Worm (Caenorhabditis elegans) whole organism, L1 larva: ENCODE measurements around the gene lpl-1.
A peak's percentile ranks its signal among the peaks of the same experiment; 100 is the strongest.

Source experiments
- C16A3.4 ChIP-seq: fragments of 150-350 bp; optimal IDR thresholded peaks from 2 replicates; lab custom pipeline; 2014; ENCODE audit warnings: missing biosample characterization, missing genetic modification characterization
- C34B4.2 ChIP-seq: sonication (generic microtip); optimal IDR thresholded peaks from 2 replicates; lab custom pipeline; 2017; ENCODE audit warnings: mild to moderate bottlenecking, missing genetic modification characterization, missing compliant biosample characterization
- F16B12.6 ChIP-seq: fragments of 150-350 bp; optimal IDR thresholded peaks from 2 replicates; lab custom pipeline; 2014; ENCODE audit warnings: missing biosample characterization, missing genetic modification characterization
- Y116A8C.19 ChIP-seq: sonication (generic microtip); optimal IDR thresholded peaks from 2 replicates; lab custom pipeline; 2016; ENCODE audit warnings: missing compliant biosample characterization, missing genetic modification characterization, borderline replicate concordance
- alr-1 ChIP-seq: fragments of 200-800 bp; sonication (Bioruptor generic); optimal IDR thresholded peaks from 2 replicates; lab custom pipeline; 2018; ENCODE audit warnings: borderline replicate concordance, mild to moderate bottlenecking, missing genetic modification characterization, missing compliant biosample characterization
- ama-1 ChIP-seq: fragments of 150-350 bp; optimal IDR thresholded peaks from 2 replicates; lab custom pipeline; 2014
- ceh-63 ChIP-seq: fragments of 200-800 bp; sonication (Bioruptor generic); optimal IDR thresholded peaks from 2 replicates; lab custom pipeline; 2018; ENCODE audit warnings: mild to moderate bottlenecking, missing genetic modification characterization, missing compliant biosample characterization
- ceh-8 ChIP-seq: fragments of 200-800 bp; sonication (Bioruptor generic); optimal IDR thresholded peaks from 2 replicates; lab custom pipeline; 2018; ENCODE audit warnings: mild to moderate bottlenecking, missing genetic modification characterization, moderate library complexity, missing compliant biosample characterization
- ceh-82 ChIP-seq, 3 experiments: fragments of 150-350 bp in 1 of 3; sonication (generic microtip) in 2 of 3; optimal IDR thresholded peaks; 2 replicates each; lab custom pipeline; 2014 to 2017; ENCODE audit warnings: missing biosample characterization in 3 of 3, missing genetic modification characterization in 3 of 3
- ceh-88 ChIP-seq: fragments of 200-800 bp; sonication (Bioruptor generic); IDR thresholded peaks from 2 replicates; pipeline ENCODE4 v1.3.6; 2022; ENCODE audit warnings: missing genetic modification characterization, missing compliant biosample characterization
- ceh-90 ChIP-seq: sonication (generic microtip); optimal IDR thresholded peaks from 2 replicates; lab custom pipeline; 2016; ENCODE audit warnings: missing genetic modification characterization, missing compliant biosample characterization
- dsc-1 ChIP-seq: sonication (generic microtip); optimal IDR thresholded peaks from 2 replicates; lab custom pipeline; 2016; ENCODE audit warnings: mild to moderate bottlenecking, missing genetic modification characterization, missing compliant biosample characterization
- efl-1 ChIP-seq, 4 experiments: fragments of 150-350 bp; optimal IDR thresholded peaks in 3 of 4; peaks in 1 of 4; 1 replicate in 1 of 4; 2 replicates in 3 of 4; lab custom pipeline; 2014; ENCODE audit warnings: missing biosample characterization in 2 of 4, missing genetic modification characterization in 2 of 4, missing genetic modification reagents in 2 of 4
- egl-13 ChIP-seq: sonication (generic microtip); optimal IDR thresholded peaks from 2 replicates; lab custom pipeline; 2016; ENCODE audit warnings: missing genotype, missing genetic modification reagents, missing genetic modification characterization, missing compliant biosample characterization
- egl-27 ChIP-seq, 2 experiments: fragments of 150-350 bp in 1 of 2; sonication (generic microtip); optimal IDR thresholded peaks; 3 replicates each; lab custom pipeline; 2017 to 2018; ENCODE audit warnings: missing biosample characterization in 2 of 2, missing genetic modification characterization in 2 of 2, missing genetic modification reagents in 2 of 2
- ets-5 ChIP-seq: fragments of 200-800 bp; sonication (Bioruptor generic); IDR thresholded peaks from 2 replicates; pipeline ENCODE4 v1.3.6; 2022; ENCODE audit warnings: missing genetic modification characterization, missing compliant biosample characterization
- fkh-10 ChIP-seq: sonication (generic microtip); optimal IDR thresholded peaks from 2 replicates; lab custom pipeline; 2017; ENCODE audit warnings: missing biosample characterization, missing genetic modification reagents, missing genetic modification characterization
- fkh-4 ChIP-seq: sonication (generic microtip); optimal IDR thresholded peaks from 2 replicates; lab custom pipeline; 2016; ENCODE audit warnings: missing compliant biosample characterization, missing genetic modification characterization, borderline replicate concordance
- fkh-8 ChIP-seq: sonication (generic microtip); optimal IDR thresholded peaks from 2 replicates; lab custom pipeline; 2016; ENCODE audit warnings: mild to moderate bottlenecking, missing genetic modification characterization, missing compliant biosample characterization
- fos-1 ChIP-seq: fragments of 150-350 bp; optimal IDR thresholded peaks from 2 replicates; lab custom pipeline; 2014; ENCODE audit warnings: missing biosample characterization, missing genetic modification characterization
- grh-1 ChIP-seq: fragments of 200-800 bp; sonication (Bioruptor generic); IDR thresholded peaks from 2 replicates; pipeline ENCODE4 v1.3.6; 2022; ENCODE audit warnings: missing genetic modification reagents, missing genetic modification characterization, missing compliant biosample characterization
- hlh-4 ChIP-seq: sonication (generic microtip); optimal IDR thresholded peaks from 2 replicates; lab custom pipeline; 2016; ENCODE audit warnings: mild to moderate bottlenecking, missing genetic modification characterization, missing compliant biosample characterization
- hpl-2 ChIP-seq: fragments of 150-350 bp; optimal IDR thresholded peaks from 2 replicates; lab custom pipeline; 2014; ENCODE audit warnings: missing biosample characterization, missing genetic modification reagents, missing genetic modification characterization
- isw-1 ChIP-seq: fragments of 200-800 bp; sonication (Bioruptor generic); IDR thresholded peaks from 2 replicates; pipeline ENCODE4 v1.3.6; 2022; ENCODE audit warnings: missing genetic modification characterization, missing compliant biosample characterization
- jun-1 ChIP-seq: fragments of 150-350 bp; optimal IDR thresholded peaks from 2 replicates; lab custom pipeline; 2014; ENCODE audit warnings: missing biosample characterization, missing genetic modification reagents, missing genetic modification characterization
- lir-3 ChIP-seq: sonication (generic microtip); optimal IDR thresholded peaks from 2 replicates; lab custom pipeline; 2016; ENCODE audit warnings: mild to moderate bottlenecking, missing genetic modification characterization, moderate library complexity, missing compliant biosample characterization; ENCODE audit not compliant: poor library complexity
- mab-9 ChIP-seq: fragments of 200-800 bp; sonication (Bioruptor generic); IDR thresholded peaks from 2 replicates; pipeline ENCODE4 v1.3.6; 2022; ENCODE audit warnings: missing genetic modification reagents, missing genetic modification characterization, missing compliant biosample characterization
- mdl-1 ChIP-seq, 2 experiments: fragments of 150-350 bp; optimal IDR thresholded peaks; 2 replicates each; lab custom pipeline; 2014 to 2017; ENCODE audit warnings: missing biosample characterization in 2 of 2, missing genetic modification characterization in 2 of 2, inconsistent platforms in 1 of 2
- mef-2 ChIP-seq: fragments of 150-350 bp; optimal IDR thresholded peaks from 2 replicates; lab custom pipeline; 2014; ENCODE audit warnings: missing biosample characterization, missing genetic modification characterization
- mep-1 ChIP-seq: fragments of 150-350 bp; optimal IDR thresholded peaks from 2 replicates; lab custom pipeline; 2014; ENCODE audit warnings: missing biosample characterization, missing genetic modification characterization
- nhr-11 ChIP-seq: fragments of 150-350 bp; optimal IDR thresholded peaks from 2 replicates; lab custom pipeline; 2014; ENCODE audit warnings: missing biosample characterization, missing genetic modification characterization
- nhr-12 ChIP-seq: sonication (generic microtip); optimal IDR thresholded peaks from 2 replicates; lab custom pipeline; 2017; ENCODE audit warnings: missing biosample characterization, missing genetic modification characterization
- nhr-19 ChIP-seq: fragments of 200-800 bp; sonication (Bioruptor generic); conservative IDR thresholded peaks from 2 replicates; pipeline ENCODE4 v1.3.6; 2022; ENCODE audit warnings: missing genetic modification characterization, missing compliant biosample characterization
- nhr-28 ChIP-seq: fragments of 150-350 bp; optimal IDR thresholded peaks from 2 replicates; lab custom pipeline; 2014; ENCODE audit warnings: missing biosample characterization, missing genetic modification characterization
- nhr-71 ChIP-seq: sonication (generic microtip); optimal IDR thresholded peaks from 2 replicates; lab custom pipeline; 2016; ENCODE audit warnings: mild to moderate bottlenecking, missing genetic modification characterization, moderate library complexity, missing compliant biosample characterization
- nhr-76 ChIP-seq: sonication (generic microtip); optimal IDR thresholded peaks from 2 replicates; lab custom pipeline; 2017; ENCODE audit warnings: missing biosample characterization, missing genetic modification characterization
- nhr-84 ChIP-seq: sonication (generic microtip); optimal IDR thresholded peaks from 2 replicates; lab custom pipeline; 2017; ENCODE audit warnings: missing biosample characterization, missing genetic modification characterization
- nhr-85 ChIP-seq: sonication (generic microtip); peaks from one replicate; lab custom pipeline; 2016; ENCODE audit warnings: missing genetic modification characterization, inconsistent platforms, missing compliant biosample characterization
- pax-3 ChIP-seq: fragments of 200-800 bp; sonication (Bioruptor generic); optimal IDR thresholded peaks from 2 replicates; lab custom pipeline; 2018; ENCODE audit warnings: mild to moderate bottlenecking, missing genetic modification characterization, moderate library complexity, missing compliant biosample characterization
- rnt-1 ChIP-seq: sonication (generic microtip); optimal IDR thresholded peaks from 2 replicates; lab custom pipeline; 2016; ENCODE audit warnings: mild to moderate bottlenecking, missing genetic modification characterization, moderate library complexity, missing compliant biosample characterization
- snpc-4 ChIP-seq: fragments of 150-350 bp; optimal IDR thresholded peaks from 2 replicates; lab custom pipeline; 2014; ENCODE audit warnings: missing biosample characterization, missing genetic modification characterization
- snu-23 ChIP-seq: sonication (generic microtip); optimal IDR thresholded peaks from 2 replicates; lab custom pipeline; 2016; ENCODE audit warnings: missing genetic modification characterization, missing compliant biosample characterization
- sox-4 ChIP-seq: sonication (generic microtip); optimal IDR thresholded peaks from 2 replicates; lab custom pipeline; 2016; ENCODE audit warnings: missing genetic modification characterization, missing compliant biosample characterization
- swsn-7 ChIP-seq: sonication (generic microtip); optimal IDR thresholded peaks from 2 replicates; lab custom pipeline; 2016; ENCODE audit warnings: missing genetic modification characterization, missing compliant biosample characterization
- tlp-1 ChIP-seq: fragments of 150-350 bp; optimal IDR thresholded peaks from 2 replicates; lab custom pipeline; 2014; ENCODE audit warnings: missing biosample characterization, missing genetic modification characterization
- unc-98 ChIP-seq: fragments of 200-800 bp; sonication (Bioruptor generic); IDR thresholded peaks from 2 replicates; pipeline ENCODE4 v1.3.6; 2022; ENCODE audit warnings: missing genetic modification characterization, missing compliant biosample characterization
- xbp-1 ChIP-seq: sonication (generic microtip); optimal IDR thresholded peaks from 2 replicates; lab custom pipeline; 2016; ENCODE audit warnings: missing genetic modification characterization, missing compliant biosample characterization
- zag-1 ChIP-seq: fragments of 150-350 bp; optimal IDR thresholded peaks from 2 replicates; lab custom pipeline; 2014; ENCODE audit warnings: missing biosample characterization, missing genetic modification characterization
- ztf-11 ChIP-seq, 2 experiments: sonication (generic microtip); optimal IDR thresholded peaks; 2 replicates each; lab custom pipeline; 2016 to 2017; ENCODE audit warnings: missing genetic modification characterization in 2 of 2, missing biosample characterization in 1 of 2, missing compliant biosample characterization in 1 of 2

lpl-1 gene

ce11 chrIV:9098942-9099341 is 5.1 kb upstream of the lpl-1 start, which contains the start of gene gldi-10:
gldi-10 (plus strand) TSS chrIV:9099242.
- TF ChIP-seq hpl-2 (GFP tag; lab: Kevin White, UChicago), result no peak
- TF ChIP-seq nhr-12 (tag; lab: Kevin White, UChicago), result no peak
- no peak for TF ChIP-seq efl-1 (optimal IDR thresholded peaks at IDR 0.05; lab: Kevin White, UChicago)
- TF ChIP-seq efl-1 (GFP tag; optimal IDR thresholded peaks at IDR 0.05 in 1 of 2; lab: Kevin White, UChicago), result peak in 1 of 2 experiments; percentile 78

- TF ChIP-seq rnt-1, result peak; percentile 38
- peak; percentile 10 for TF ChIP-seq swsn-7 (tag; lab: Kevin White, UChicago)
- no peak for TF ChIP-seq sox-4
- TF ChIP-seq ztf-11 (tag; optimal IDR thresholded peaks at IDR 0.05; lab: Kevin White, UChicago), result no peak
- no peak for TF ChIP-seq jun-1
- no peak for TF ChIP-seq ceh-8 (GFP tag; lab: Kevin White, UChicago)
- TF ChIP-seq hlh-4 (tag; lab: Kevin White, UChicago), result no peak
- no peak for TF ChIP-seq nhr-28 (tag; lab: Kevin White, UChicago)
- no peak for TF ChIP-seq isw-1 (GFP tag; lab: Robert Waterston, UW)
- peak; percentile 54 for TF ChIP-seq snu-23 (GFP tag; lab: Kevin White, UChicago)
- TF ChIP-seq ceh-63, result no peak
- TF ChIP-seq alr-1, result no peak
- TF ChIP-seq C34B4.2 (tag; lab: Kevin White, UChicago), result no peak
- TF ChIP-seq efl-1 (optimal IDR thresholded peaks at IDR 0.05; lab: Kevin White, UChicago), result peak; percentile 49 to 66
- peak; percentile 69 to 96 for TF ChIP-seq efl-1 (GFP tag; optimal IDR thresholded peaks at IDR 0.05 in 1 of 2; lab: Kevin White, UChicago)
- no peak for TF ChIP-seq mef-2 (tag; lab: Kevin White, UChicago)
- no peak for TF ChIP-seq mab-9
- no peak for TF ChIP-seq unc-98 (GFP tag; lab: Robert Waterston, UW)
- no peak for TF ChIP-seq fkh-4 (tag; lab: Kevin White, UChicago)
- no peak for TF ChIP-seq snpc-4 (tag; lab: Kevin White, UChicago)
- TF ChIP-seq Y116A8C.19, result no peak
- TF ChIP-seq pax-3 (tag; lab: Kevin White, UChicago), result no peak
- TF ChIP-seq nhr-71, result peak; percentile 41
- TF ChIP-seq ceh-90 (tag; lab: Kevin White, UChicago), result no peak
- no peak for TF ChIP-seq ets-5 (GFP tag; lab: Robert Waterston, UW)
- TF ChIP-seq grh-1, result no peak
- no peak for TF ChIP-seq nhr-76 (tag; lab: Kevin White, UChicago)
- no peak for TF ChIP-seq zag-1 (tag; lab: Kevin White, UChicago)
- TF ChIP-seq fkh-10 (GFP tag; lab: Kevin White, UChicago), result no peak
- TF ChIP-seq ceh-88 (GFP tag; lab: Robert Waterston, UW), result no peak
- TF ChIP-seq fos-1, result no peak
- TF ChIP-seq dsc-1 (tag; lab: Kevin White, UChicago), result peak; percentile 12
- no peak for TF ChIP-seq egl-13 (tag; lab: Kevin White, UChicago)
- TF ChIP-seq nhr-84, result no peak
- no peak for TF ChIP-seq ama-1
- peak; percentile 90 for TF ChIP-seq F16B12.6
- TF ChIP-seq fkh-8 (tag; lab: Kevin White, UChicago), result no peak
- peak; percentile 3 to 38 (median 14) for TF ChIP-seq ceh-82 (tag; optimal IDR thresholded peaks at IDR 0.05; lab: Kevin White, UChicago)
- peak; percentile 21 for TF ChIP-seq xbp-1 (tag; lab: Kevin White, UChicago)
- peak in 1 of 2 experiments; percentile 28 for TF ChIP-seq mdl-1 (tag; optimal IDR thresholded peaks at IDR 0.05; lab: Kevin White, UChicago)
- TF ChIP-seq nhr-19 (GFP tag; lab: Robert Waterston, UW), result 0 out of 2 replicates have a peak, but pooled peaks have one; percentile 9
- no peak for TF ChIP-seq nhr-11
- TF ChIP-seq nhr-85, result peak; percentile 4
- no peak for TF ChIP-seq C16A3.4 (tag; lab: Kevin White, UChicago)
- no peak for TF ChIP-seq tlp-1
- TF ChIP-seq egl-27 (tag; optimal IDR thresholded peaks at IDR 0.05; lab: Kevin White, UChicago), result no peak
- TF ChIP-seq lir-3 (tag; lab: Kevin White, UChicago), result no peak
- TF ChIP-seq hpl-2 (GFP tag; lab: Kevin White, UChicago), result no peak
- peak; percentile 43 for TF ChIP-seq mep-1 (tag; lab: Kevin White, UChicago)
Observed at ce11 chrIV:9096160-9096879, 2.5 kb upstream of the lpl-1 start, which contains the start of the genes znf-706 and cpna-3. znf-706 (minus strand) TSS chrIV:9096231. cpna-3 (plus strand) TSS chrIV:9096842.
